Fruit fly (Drosophila melanogaster) whole organism, wandering third instar larva: ENCODE measurements around the gene CycJ.

ENCODE experiments used
- CG32264 ChIP-seq: fragments of 200-800 bp; sonication (Bioruptor generic); optimal IDR thresholded peaks from 2 replicates; lab custom pipeline; 2016; ENCODE audit warnings: missing biosample characterization, missing genetic modification characterization
- CrebA ChIP-seq: fragments of 200-800 bp; sonication (Bioruptor generic); optimal IDR thresholded peaks from 2 replicates; lab custom pipeline; 2016; ENCODE audit warnings: missing biosample characterization, mild to moderate bottlenecking, missing genetic modification characterization, borderline replicate concordance
- Dfd ChIP-seq: fragments of >200 bp; optimal IDR thresholded peaks from 2 replicates; lab custom pipeline; 2017; ENCODE audit warnings: missing biosample characterization, missing genetic modification characterization
- Dif ChIP-seq: fragments of 200-275, 200-300 bp; sonication (Bioruptor generic); optimal IDR thresholded peaks from 2 replicates; lab custom pipeline; 2018; ENCODE audit warnings: missing biosample characterization, missing genetic modification characterization; ENCODE audit not compliant: partially characterized antibody
- HLH106 ChIP-seq: fragments of 200-800 bp; optimal IDR thresholded peaks from 3 replicates; lab custom pipeline; 2019; ENCODE audit warnings: missing biosample characterization, mild to moderate bottlenecking, missing genetic modification characterization, moderate library complexity
- Hnf4 ChIP-seq: fragments of 200-800 bp; sonication (Bioruptor generic); optimal IDR thresholded peaks from 2 replicates; lab custom pipeline; 2016; ENCODE audit warnings: missing biosample characterization, mild to moderate bottlenecking, missing genetic modification characterization
- Hr78 ChIP-seq: fragments of >200 bp; optimal IDR thresholded peaks from 2 replicates; lab custom pipeline; 2017; ENCODE audit warnings: missing biosample characterization, missing genetic modification characterization
- Jra ChIP-seq: sonication (Bioruptor generic); optimal IDR thresholded peaks from 2 replicates; lab custom pipeline; 2016; ENCODE audit warnings: missing biosample characterization, missing genetic modification characterization
- Mio ChIP-seq: sonication (Bioruptor generic); optimal IDR thresholded peaks from 2 replicates; lab custom pipeline; 2016; ENCODE audit warnings: missing biosample characterization, missing genetic modification characterization
- Myc ChIP-seq: fragments of >200 bp; optimal IDR thresholded peaks from 2 replicates; lab custom pipeline; 2017
- N ChIP-seq: fragments of >200 bp; optimal IDR thresholded peaks from 2 replicates; lab custom pipeline; 2018; ENCODE audit warnings: missing biosample characterization, missing external identifiers, missing genetic modification characterization
- OdsH ChIP-seq: fragments of 200-800 bp; sonication (Bioruptor generic); optimal IDR thresholded peaks from 2 replicates; lab custom pipeline; 2016; ENCODE audit warnings: missing biosample characterization, mild to moderate bottlenecking, missing genetic modification characterization
- Rel ChIP-seq, 2 experiments: fragments of 200-800 bp; sonication (Bioruptor generic) in 1 of 2; optimal IDR thresholded peaks; 2 replicates in 1 of 2; 3 replicates in 1 of 2; lab custom pipeline; 2016 to 2019; ENCODE audit warnings: mild to moderate bottlenecking in 2 of 2, missing biosample characterization in 2 of 2, missing genetic modification characterization in 2 of 2, moderate library complexity in 1 of 2
- Sp1 ChIP-seq: fragments of 200-800 bp; sonication (Bioruptor generic); optimal IDR thresholded peaks from 3 replicates; lab custom pipeline; 2019; ENCODE audit warnings: missing biosample characterization, mild to moderate bottlenecking, missing genetic modification characterization, moderate library complexity
- Vsx2 ChIP-seq: fragments of 200-300, 225-300 bp; sonication (Bioruptor generic); optimal IDR thresholded peaks from 2 replicates; lab custom pipeline; 2018; ENCODE audit warnings: missing biosample characterization, missing genetic modification characterization; ENCODE audit not compliant: partially characterized antibody
- br ChIP-seq: fragments of 200-800 bp; sonication (Bioruptor generic); optimal IDR thresholded peaks from 2 replicates; lab custom pipeline; 2016; ENCODE audit warnings: missing biosample characterization, missing genetic modification characterization
- brk ChIP-seq: fragments of 200-800 bp; sonication (Bioruptor generic); optimal IDR thresholded peaks from 2 replicates; lab custom pipeline; 2016; ENCODE audit warnings: missing biosample characterization, mild to moderate bottlenecking, missing genetic modification characterization
- dl ChIP-seq, 2 experiments: fragments of 175-275, 200-275 bp in 1 of 2; fragments of 200-275 bp in 1 of 2; sonication (Bioruptor generic); optimal IDR thresholded peaks; lab custom pipeline; 2018; ENCODE audit warnings: mild to moderate bottlenecking in 2 of 2, missing biosample characterization in 2 of 2, missing genetic modification characterization in 2 of 2, moderate library complexity in 2 of 2; ENCODE audit not compliant: partially characterized antibody in 2 of 2, insufficient read depth in 1 of 2
- dmrt93B ChIP-seq: fragments of 200-800 bp; sonication (Bioruptor generic); optimal IDR thresholded peaks from 2 replicates; lab custom pipeline; 2018; ENCODE audit warnings: missing biosample characterization, mild to moderate bottlenecking, missing genetic modification characterization
- dsf ChIP-seq: sonication (Bioruptor generic); optimal IDR thresholded peaks from 2 replicates; lab custom pipeline; 2016; ENCODE audit warnings: missing biosample characterization, missing genetic modification characterization, borderline replicate concordance
- ey ChIP-seq: fragments of 200-800 bp; sonication (Bioruptor generic); optimal IDR thresholded peaks from 2 replicates; lab custom pipeline; 2016; ENCODE audit warnings: missing biosample characterization, missing genetic modification characterization
- foxo ChIP-seq, 2 experiments: fragments of 200-800 bp; sonication (Bioruptor generic); optimal IDR thresholded peaks; 2 replicates in 1 of 2; 3 replicates in 1 of 2; lab custom pipeline; 2016 to 2017; ENCODE audit warnings: missing biosample characterization in 2 of 2, missing genetic modification characterization in 2 of 2
- fru ChIP-seq: fragments of 200-800 bp; sonication (Bioruptor generic); optimal IDR thresholded peaks from 3 replicates; lab custom pipeline; 2016; ENCODE audit warnings: missing biosample characterization, mild to moderate bottlenecking, missing genetic modification characterization
- h ChIP-seq: fragments of 200-800 bp; sonication (Bioruptor generic); optimal IDR thresholded peaks from 3 replicates; lab custom pipeline; 2016; ENCODE audit warnings: missing biosample characterization, mild to moderate bottlenecking, missing genetic modification characterization
- jim ChIP-seq: fragments of 175-275, 200-325 bp; sonication (Bioruptor generic); optimal IDR thresholded peaks from 2 replicates; lab custom pipeline; 2016; ENCODE audit warnings: missing biosample characterization, mild to moderate bottlenecking, missing genetic modification characterization
- lola ChIP-seq: fragments of >200 bp; optimal IDR thresholded peaks from 2 replicates; lab custom pipeline; 2017; ENCODE audit warnings: missing biosample characterization, missing genetic modification characterization
- pan ChIP-seq: fragments of >200 bp; optimal IDR thresholded peaks from 2 replicates; lab custom pipeline; 2017
- rgr ChIP-seq: fragments of 200-800 bp; sonication (Bioruptor generic); optimal IDR thresholded peaks from 3 replicates; lab custom pipeline; 2016; ENCODE audit warnings: missing biosample characterization, mild to moderate bottlenecking, missing genetic modification characterization
- sage ChIP-seq: fragments of 200-800 bp; sonication (Bioruptor generic); optimal IDR thresholded peaks from 2 replicates; lab custom pipeline; 2016; ENCODE audit warnings: missing biosample characterization, mild to moderate bottlenecking, missing genetic modification characterization
- sv ChIP-seq: fragments of 200-800 bp; sonication (Bioruptor generic); optimal IDR thresholded peaks from 3 replicates; lab custom pipeline; 2016; ENCODE audit warnings: missing biosample characterization, missing genetic modification characterization
- tai ChIP-seq: sonication (Bioruptor generic); optimal IDR thresholded peaks from 2 replicates; lab custom pipeline; 2016; ENCODE audit warnings: missing biosample characterization, missing genetic modification characterization
- woc ChIP-seq: sonication (Bioruptor generic); optimal IDR thresholded peaks from 2 replicates; lab custom pipeline; 2016; ENCODE audit warnings: missing biosample characterization, mild to moderate bottlenecking, missing genetic modification characterization

The CycJ gene

dm6 chr3L:3471174-3471573 is 4.9 kb downstream of the CycJ start, which contains the start of gene CG14971 (continued):
- no peak for TF ChIP-seq Mio (GFP tag; lab: Kevin White, UChicago)
- TF ChIP-seq Hnf4 (GFP tag; lab: Kevin White, UChicago), result peak; percentile 55
- TF ChIP-seq CG32264 (GFP tag; lab: Kevin White, UChicago), result no peak
- TF ChIP-seq Rel (GFP tag; optimal IDR thresholded peaks at IDR 0.05; lab: Kevin White, UChicago), result no peak
- TF ChIP-seq Rel (tag; optimal IDR thresholded peaks at IDR 0.05; lab: Kevin White, UChicago), result peak; percentile 45

DNA sequence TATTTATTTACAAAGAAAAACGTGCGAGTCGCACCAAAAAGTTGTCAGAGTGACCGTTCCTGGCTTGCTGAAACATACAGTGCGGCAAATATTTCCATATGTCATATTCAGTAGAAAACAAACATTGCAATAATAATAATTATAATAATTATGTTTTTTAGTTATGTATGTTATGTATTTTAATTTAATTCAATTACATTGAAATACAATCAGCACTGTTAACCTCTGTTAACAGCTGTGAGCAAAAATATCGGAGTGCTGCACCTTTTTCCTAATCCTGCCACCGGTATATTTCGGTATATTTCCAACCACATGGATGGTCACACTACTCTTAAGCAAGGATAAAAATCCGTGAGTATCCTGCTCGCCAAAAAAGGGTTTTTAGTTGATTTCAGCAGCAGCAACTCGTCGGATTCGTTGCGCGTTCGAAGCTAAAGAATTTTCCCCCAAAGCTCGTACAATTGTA is 5.9 kb downstream of the CycJ start, which contains the start of the genes CG32267 and CG42324:
Gene CG32267 (minus strand): TSS at position 51 of the 466 bp plus-strand sequence.
Gene CG42324 (plus strand): TSS at position 385 of the 466 bp plus-strand sequence.
- peak; percentile 3 for TF ChIP-seq sage (GFP tag; lab: Kevin White, UChicago)
- no peak for TF ChIP-seq lola

dm6 chr3L:3472786-3473185 is 6.6 kb downstream of the CycJ start:
- TF ChIP-seq Dif (GFP tag; lab: Kevin White, UChicago) (no peak), br (peak; percentile 21), sv (peak; percentile 48), Sp1 (GFP tag; lab: Kevin White, UChicago) (peak; percentile 53), Hnf4 (GFP tag; lab: Kevin White, UChicago) (peak; percentile 45), fru (peak; percentile 60), dsf (GFP tag; lab: Kevin White, UChicago) (no peak), HLH106 (tag; lab: Kevin White, UChicago) (peak; percentile 47), foxo (GFP tag; optimal IDR thresholded peaks at IDR 0.05; lab: Kevin White, UChicago) (peak in 1 of 2 experiments; percentile 63), ey (GFP tag; lab: Kevin White, UChicago) (peak; percentile 37), brk (no peak), rgr (GFP tag; lab: Kevin White, UChicago) (peak; percentile 57), OdsH (GFP tag; lab: Kevin White, UChicago) (peak; percentile 63), h (peak; percentile 56)

- TF ChIP-seq h, result peak; percentile 1
- TF ChIP-seq Jra (GFP tag; lab: Kevin White, UChicago), result no peak
- peak; percentile 25 for TF ChIP-seq fru
These were observed 13.3 kb downstream of the CycJ start for dm6 chr3L:3479551-3479950.

- TF ChIP-seq foxo (GFP tag; optimal IDR thresholded peaks at IDR 0.05; lab: Kevin White, UChicago) (no peak), rgr (GFP tag; lab: Kevin White, UChicago) (no peak), br (no peak), brk (no peak), HLH106 (tag; lab: Kevin White, UChicago) (no peak), jim (GFP tag; lab: Kevin White, UChicago) (no peak), Dfd (no peak), woc (GFP tag; lab: Kevin White, UChicago) (no peak), h (no peak), dl (GFP tag; optimal IDR thresholded peaks at IDR 0.05; lab: Kevin White, UChicago; ENCODE audit: insufficient read depth in 1 of 2, partially characterized antibody in 2 of 2) (no peak), tai (no peak), Sp1 (GFP tag; lab: Kevin White, UChicago) (no peak), CrebA (GFP tag; lab: Kevin White, UChicago) (no peak), N (no peak), OdsH (GFP tag; lab: Kevin White, UChicago) (no peak), sv (no peak), lola (no peak)
These were observed 18.3 kb downstream of the CycJ start, which contains the start of gene CG43074 for dm6 chr3L:3484553-3484952. Gene CG43074, minus strand, starts transcription at chr3L:3484653.

DNA sequence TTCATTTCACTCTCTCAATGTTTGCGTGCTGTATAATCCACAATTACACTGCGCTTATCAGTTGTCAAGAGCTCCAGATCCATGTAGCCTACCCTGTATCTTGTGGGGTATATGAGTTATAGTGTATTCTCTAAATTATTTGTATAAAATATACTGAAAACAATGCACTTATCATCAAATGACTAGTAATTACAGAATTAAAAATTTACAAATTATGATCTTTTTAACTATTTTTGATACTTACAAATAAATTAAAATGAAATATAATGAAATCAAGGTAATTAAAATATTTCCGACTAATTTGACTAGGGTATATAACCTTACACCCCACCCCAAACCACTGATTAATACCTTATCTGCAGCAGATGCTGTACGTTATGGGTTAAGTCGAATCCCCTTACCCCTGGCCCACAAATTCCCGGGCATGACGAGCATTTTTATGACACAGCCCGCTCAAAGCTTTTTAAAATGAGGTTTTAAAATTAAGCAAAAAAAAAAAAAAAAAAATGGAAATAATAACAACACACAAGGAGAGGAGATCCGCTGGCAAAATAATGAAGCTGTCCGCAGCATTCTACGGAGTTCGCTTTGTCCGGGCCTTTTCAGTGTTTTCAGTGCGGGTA is 19.0 kb downstream of the CycJ start:
- TF ChIP-seq Hr78 (GFP tag; lab: Kevin White, UChicago) (no peak), brk (no peak), Mio (GFP tag; lab: Kevin White, UChicago) (no peak), OdsH (GFP tag; lab: Kevin White, UChicago) (no peak), Dif (GFP tag; lab: Kevin White, UChicago) (no peak), sv (no peak), Sp1 (GFP tag; lab: Kevin White, UChicago) (peak; percentile 40), rgr (GFP tag; lab: Kevin White, UChicago) (no peak), pan (lab: Kevin White, UChicago) (peak; percentile 20), sage (GFP tag; lab: Kevin White, UChicago) (no peak), Vsx2 (GFP tag; lab: Kevin White, UChicago) (no peak), Myc (no peak), lola (no peak), Jra (GFP tag; lab: Kevin White, UChicago) (no peak), tai (no peak), Rel (GFP tag; optimal IDR thresholded peaks at IDR 0.05; lab: Kevin White, UChicago) (no peak), Rel (tag; optimal IDR thresholded peaks at IDR 0.05; lab: Kevin White, UChicago) (peak; percentile 1), dmrt93B (GFP tag; lab: Kevin White, UChicago) (no peak), HLH106 (tag; lab: Kevin White, UChicago) (peak; percentile 46), foxo (GFP tag; optimal IDR thresholded peaks at IDR 0.05; lab: Kevin White, UChicago) (peak in 1 of 2 experiments; percentile 52)
